Fruit fly (Drosophila melanogaster): Measurements from ENCODE around the gene CG14687.

The CG14687 gene

dm6 chr3R:10832526-10833165, 39.9 kb downstream of the CG14687 start (continued):
- TF ChIP-seq nmo (GFP tag; optimal IDR thresholded peaks at IDR 0.05) (peak; percentile 7), dmrt99B (tag; optimal IDR thresholded peaks at IDR 0.05) (peak; percentile 42), CG10979 (tag; optimal IDR thresholded peaks at IDR 0.05) (peak; percentile 27), CG34422 (GFP tag; IDR thresholded peaks at IDR 0.05) (0 out of 3 replicates have a peak, but pooled peaks have one; percentile 16), sim (GFP tag; IDR thresholded peaks at IDR 0.05) (peak; percentile 38; the same call in 1 of the 2 replicates), CG10959 (GFP tag; IDR thresholded peaks at IDR 0.05) (peak; percentile 9; the same call in 1 of the 2 replicates), CG6689 (GFP tag; IDR thresholded peaks at IDR 0.05) (peak; percentile 32; the same call in 1 of the 2 replicates), CG1603 (tag; optimal IDR thresholded peaks at IDR 0.05) (no peak), sima (GFP tag; optimal IDR thresholded peaks at IDR 0.05) (no peak), jumu (GFP tag; optimal IDR thresholded peaks at IDR 0.05) (no peak), CG31388 (GFP tag; optimal IDR thresholded peaks at IDR 0.05) (no peak), Deaf1 (tag; optimal IDR thresholded peaks at IDR 0.05) (no peak), Xrp1 (GFP tag; IDR thresholded peaks at IDR 0.05) (no peak)

dm6 chr3R:10834893-10835292, 42.2 kb downstream of the CG14687 start:
- TF ChIP-seq pum (GFP tag; optimal IDR thresholded peaks at IDR 0.05) (no peak), corto (GFP tag; optimal IDR thresholded peaks at IDR 0.05) (peak; percentile 97), CG6791 (GFP tag; IDR thresholded peaks at IDR 0.05; ENCODE audit: partially characterized antibody) (no peak), CG10274 (GFP tag; optimal IDR thresholded peaks at IDR 0.05) (no peak), CG8388 (GFP tag; optimal IDR thresholded peaks at IDR 0.05) (no peak), maf-S (GFP tag; optimal IDR thresholded peaks at IDR 0.05) (no peak), CG1603 (tag; optimal IDR thresholded peaks at IDR 0.05) (peak; percentile 25), lov (optimal IDR thresholded peaks at IDR 0.05) (no peak), lov (GFP tag; IDR thresholded peaks at IDR 0.05) (no peak), dati (GFP tag; IDR thresholded peaks at IDR 0.05) (no peak), CG7271 (tag; optimal IDR thresholded peaks at IDR 0.05) (no peak), CG8290 (GFP tag; optimal IDR thresholded peaks at IDR 0.05) (no peak), CG8290 (tag; optimal IDR thresholded peaks at IDR 0.05) (no peak), cwo (GFP tag; optimal IDR thresholded peaks at IDR 0.05) (no peak), CG7372 (GFP tag; IDR thresholded peaks at IDR 0.05) (no peak), CG12942 (GFP tag; optimal IDR thresholded peaks at IDR 0.05) (no peak), ase (GFP tag; IDR thresholded peaks at IDR 0.05) (no peak), zen2 (GFP tag; IDR thresholded peaks at IDR 0.05; ENCODE audit: partially characterized antibody) (no peak), nom (GFP tag; optimal IDR thresholded peaks at IDR 0.05) (peak; percentile 91), ab (GFP tag; optimal IDR thresholded peaks at IDR 0.05) (no peak), YL-1 (GFP tag; optimal IDR thresholded peaks at IDR 0.05) (no peak), CG15514 (GFP tag; optimal IDR thresholded peaks at IDR 0.05) (no peak), Drgx (GFP tag; IDR thresholded peaks at IDR 0.05) (peak; percentile 96), bsh (GFP tag; optimal IDR thresholded peaks at IDR 0.05) (peak in 1 of 2 experiments; percentile 93), prd (optimal IDR thresholded peaks at IDR 0.05) (no peak), prd (GFP tag; IDR thresholded peaks at IDR 0.05) (peak; percentile 60; the same call in 2 of the 3 replicates), inv (GFP tag; IDR thresholded peaks at IDR 0.05; ENCODE audit: partially characterized antibody) (no peak), CG18011 (GFP tag; optimal IDR thresholded peaks at IDR 0.05) (no peak), CG11247 (GFP tag; IDR thresholded peaks at IDR 0.05) (no peak), sima (GFP tag; optimal IDR thresholded peaks at IDR 0.05) (no peak), D19A (tag; optimal IDR thresholded peaks at IDR 0.05) (no peak), gro (GFP tag; optimal IDR thresholded peaks at IDR 0.05) (no peak), ara (GFP tag; IDR thresholded peaks at IDR 0.05) (no peak), jigr1 (GFP tag; IDR thresholded peaks at IDR 0.05) (no peak), Fer3 (tag; optimal IDR thresholded peaks at IDR 0.05) (no peak), CG11093 (GFP tag; IDR thresholded peaks at IDR 0.05) (peak; percentile 16; the same call in 1 of the 3 replicates), CG1529 (GFP tag; optimal IDR thresholded peaks at IDR 0.05) (no peak), CG15601 (tag; optimal IDR thresholded peaks at IDR 0.05) (no peak), Ets65A (GFP tag) (peak; percentile 19)
